Worm (Caenorhabditis elegans) whole organism, mixed stage, embryonic: Measurements from ENCODE around the gene nlp-2.

ENCODE experiments used
- nhr-28 ChIP-seq: fragments of 150-350 bp; optimal IDR thresholded peaks from 2 replicates; lab custom pipeline; 2014; ENCODE audit warnings: missing biosample characterization, missing genetic modification characterization
- nhr-76 ChIP-seq: sonication (generic microtip); optimal IDR thresholded peaks from 2 replicates; lab custom pipeline; 2017; ENCODE audit warnings: missing biosample characterization, missing genetic modification characterization

ce11 chrX:2375300-2376035, 30.9 kb upstream of the nlp-2 start, which contains the start of gene F47G3.3:
- no peak for TF ChIP-seq nhr-76 (tag; lab: Kevin White, UChicago)
- TF ChIP-seq nhr-28 (tag; lab: Kevin White, UChicago), result no peak
